Worm (Caenorhabditis elegans): Measurements from ENCODE around the gene F56B3.11.
A peak's percentile ranks its signal among the peaks of the same experiment; 100 is the strongest.

F56B3.11 gene

ce11 chrIV:796521-797073 lies at the start of gene F56B3.11, which contains the start of gene ech-5:
Gene F56B3.11, minus strand, starts transcription at chrIV:796571.
Gene ech-5, plus strand, starts transcription at chrIV:797023.
- peak; percentile 76 for TF ChIP-seq pqm-1 (tag; optimal IDR thresholded peaks at IDR 0.05)
- TF ChIP-seq lim-6 (tag; optimal IDR thresholded peaks at IDR 0.05), result peak; percentile 86
- TF ChIP-seq C38D4.7 (GFP tag; optimal IDR thresholded peaks at IDR 0.05), result peak; percentile 49
- TF ChIP-seq zip-5 (tag; optimal IDR thresholded peaks at IDR 0.05), result peak; percentile 96
- peak; percentile 72 for TF ChIP-seq pha-2 (tag; optimal IDR thresholded peaks at IDR 0.05)
- no peak for TF ChIP-seq madf-2 (tag; optimal IDR thresholded peaks at IDR 0.05)
- peak; percentile 7 for TF ChIP-seq nfya-1 (tag; optimal IDR thresholded peaks at IDR 0.05)
- TF ChIP-seq elt-4 (tag; optimal IDR thresholded peaks at IDR 0.05), result no peak
- TF ChIP-seq lin-11 (tag; optimal IDR thresholded peaks at IDR 0.05), result no peak
- no peak for TF ChIP-seq sox-4 (tag; optimal IDR thresholded peaks at IDR 0.05)
- TF ChIP-seq sdc-2 (tag; optimal IDR thresholded peaks at IDR 0.05), result no peak
- TF ChIP-seq ceh-31 (tag; optimal IDR thresholded peaks at IDR 0.05), result peak; percentile 94
- no peak for TF ChIP-seq pax-1 (tag; optimal IDR thresholded peaks at IDR 0.05)
- TF ChIP-seq fax-1 (tag; optimal IDR thresholded peaks at IDR 0.05), result peak; percentile 93
- TF ChIP-seq hlh-6 (tag; optimal IDR thresholded peaks at IDR 0.05), result no peak
- TF ChIP-seq hlh-13 (GFP tag; optimal IDR thresholded peaks at IDR 0.05), result no peak
- TF ChIP-seq hlh-15 (tag; optimal IDR thresholded peaks at IDR 0.05), result peak; percentile 65
- TF ChIP-seq ttx-3 (tag; optimal IDR thresholded peaks at IDR 0.05), result peak; percentile 78
- TF ChIP-seq pat-9 (tag; optimal IDR thresholded peaks at IDR 0.05), result no peak
- TF ChIP-seq hlh-8 (tag; optimal IDR thresholded peaks at IDR 0.05), result peak; percentile 94
- TF ChIP-seq ceh-24 (tag; optimal IDR thresholded peaks at IDR 0.05), result peak; percentile 23
- TF ChIP-seq ceh-30 (tag; optimal IDR thresholded peaks at IDR 0.05), result no peak
- TF ChIP-seq F13H6.1 (tag; optimal IDR thresholded peaks at IDR 0.05), result peak; percentile 68
- no peak for TF ChIP-seq pha-4 (tag; optimal IDR thresholded peaks at IDR 0.05)
- TF ChIP-seq dve-1 (tag; optimal IDR thresholded peaks at IDR 0.05), result no peak
- TF ChIP-seq ceh-34 (tag; optimal IDR thresholded peaks at IDR 0.05), result peak; percentile 75
- TF ChIP-seq unc-3 (GFP tag; conservative IDR thresholded peaks at IDR 0.05), result no peak
- peak; percentile 75 for TF ChIP-seq unc-3 (tag; optimal IDR thresholded peaks at IDR 0.05)
- TF ChIP-seq ceh-9 (tag; optimal IDR thresholded peaks at IDR 0.05), result no peak
- TF ChIP-seq ceh-6 (GFP tag; optimal IDR thresholded peaks at IDR 0.05), result no peak
- no peak for TF ChIP-seq ceh-22 (tag; optimal IDR thresholded peaks at IDR 0.05)
- TF ChIP-seq fkh-10 (GFP tag; optimal IDR thresholded peaks at IDR 0.05), result no peak
- TF ChIP-seq syd-9 (tag; optimal IDR thresholded peaks at IDR 0.05), result no peak
- no peak for TF ChIP-seq unc-55 (GFP tag; optimal IDR thresholded peaks at IDR 0.05)
- TF ChIP-seq unc-86 (tag; optimal IDR thresholded peaks at IDR 0.05), result peak; percentile 63
- peak; percentile 93 for TF ChIP-seq ceh-14 (tag; optimal IDR thresholded peaks at IDR 0.05)
- peak; percentile 0 for TF ChIP-seq gmeb-2 (tag; optimal IDR thresholded peaks at IDR 0.05)
- TF ChIP-seq K09A11.1 (tag; optimal IDR thresholded peaks at IDR 0.05; ENCODE audit: insufficient read depth), result no peak
- TF ChIP-seq hlh-30 (tag; optimal IDR thresholded peaks at IDR 0.05; ENCODE audit: insufficient read depth), result no peak
- peak; percentile 60 for TF ChIP-seq ztf-16 (tag; optimal IDR thresholded peaks at IDR 0.05)
- TF ChIP-seq fkh-6 (tag; optimal IDR thresholded peaks at IDR 0.05), result peak; percentile 61
- no peak for TF ChIP-seq K02D7.2 (tag; optimal IDR thresholded peaks at IDR 0.05)
- no peak for TF ChIP-seq T23F11.4 (GFP tag; optimal IDR thresholded peaks at IDR 0.05)
- no peak for TF ChIP-seq ama-1 (optimal IDR thresholded peaks at IDR 0.05)
- no peak for TF ChIP-seq pros-1 (tag; optimal IDR thresholded peaks at IDR 0.05)
- peak; percentile 91 for TF ChIP-seq elt-2 (tag; optimal IDR thresholded peaks at IDR 0.05)
- no peak for TF ChIP-seq ceh-48 (tag; optimal IDR thresholded peaks at IDR 0.05)
- TF ChIP-seq tbx-2 (tag; optimal IDR thresholded peaks at IDR 0.05), result peak; percentile 93
- TF ChIP-seq mec-3 (tag; optimal IDR thresholded peaks at IDR 0.05; ENCODE audit: borderline replicate concordance), result peak; percentile 59
- peak; percentile 23 for TF ChIP-seq che-1 (tag; optimal IDR thresholded peaks at IDR 0.05)
- TF ChIP-seq ref-2 (tag; optimal IDR thresholded peaks at IDR 0.05), result peak; percentile 93
- TF ChIP-seq ceh-45 (GFP tag; IDR thresholded peaks at IDR 0.05), result no peak
- no peak for TF ChIP-seq sox-2 (GFP tag; IDR thresholded peaks at IDR 0.05)
